Fruit fly (Drosophila melanogaster) whole organism, embryonic: Measurements from ENCODE around the gene CG34030.

Source experiments
- Awh ChIP-seq: fragments of 200-800 bp; sonication (Bioruptor generic); IDR thresholded peaks from 2 replicates; pipeline ENCODE4, ENCODE4 v1.3.6; 2022; ENCODE audit warnings: missing biosample characterization, missing genetic modification characterization
- CG10209 ChIP-seq: fragments of 200-800 bp; sonication (Bioruptor generic); optimal IDR thresholded peaks from 3 replicates; lab custom pipeline; 2017; ENCODE audit warnings: missing biosample characterization, mild to moderate bottlenecking, missing genetic modification characterization, missing genetic modification reagents
- CG11247 ChIP-seq: fragments of 200-800 bp; sonication (Bioruptor generic); IDR thresholded peaks from 2 replicates; pipeline ENCODE4 v1.3.6; 2022; ENCODE audit warnings: missing biosample characterization, missing genetic modification characterization
- CG13287 ChIP-seq: fragments of 200-800 bp; sonication (Bioruptor generic); IDR thresholded peaks from 2 replicates; pipeline ENCODE4 v1.3.6; 2022; ENCODE audit warnings: missing biosample characterization, missing genetic modification characterization; ENCODE audit not compliant: partially characterized antibody
- CG13296 ChIP-seq: fragments of 200-800 bp; sonication (Bioruptor generic); optimal IDR thresholded peaks from 3 replicates; lab custom pipeline; 2018; ENCODE audit warnings: missing biosample characterization, mild to moderate bottlenecking, missing genetic modification characterization
- CG15514 ChIP-seq: fragments of 200-800 bp; sonication (Bioruptor generic); optimal IDR thresholded peaks from 3 replicates; lab custom pipeline; 2017; ENCODE audit warnings: missing biosample characterization, missing genetic modification characterization, mild to moderate bottlenecking, moderate library complexity, missing genetic modification reagents
- CG1647 ChIP-seq: fragments of 200-800 bp; sonication (Bioruptor generic); optimal IDR thresholded peaks from 3 replicates; lab custom pipeline; 2016; ENCODE audit warnings: missing biosample characterization, missing genetic modification characterization
- CG17385 ChIP-seq: fragments of 200-800 bp; sonication (Bioruptor generic); optimal IDR thresholded peaks from 3 replicates; lab custom pipeline; 2018; ENCODE audit warnings: missing biosample characterization, mild to moderate bottlenecking, missing genetic modification characterization
- CG1832 ChIP-seq: fragments of 200-800 bp; sonication (Bioruptor generic); optimal IDR thresholded peaks from 2 replicates; lab custom pipeline; 2017; ENCODE audit warnings: missing biosample characterization, mild to moderate bottlenecking, missing genetic modification characterization, inconsistent platforms
- CG42726 ChIP-seq: fragments of 200-800 bp; sonication (Bioruptor generic); IDR thresholded peaks from 2 replicates; pipeline ENCODE4 v1.3.6; 2022; ENCODE audit warnings: missing biosample characterization, missing genetic modification characterization; ENCODE audit not compliant: partially characterized antibody
- CG5953 ChIP-seq: fragments of 200-800 bp; sonication (Bioruptor generic); IDR thresholded peaks from 2 replicates; pipeline ENCODE4 v1.3.6; 2022; ENCODE audit warnings: missing biosample characterization, missing genetic modification characterization
- CG6854 ChIP-seq: fragments of 200-800 bp; sonication (Bioruptor generic); optimal IDR thresholded peaks from 3 replicates; lab custom pipeline; 2017; ENCODE audit warnings: missing biosample characterization, mild to moderate bottlenecking, missing genetic modification characterization
- CG7839 ChIP-seq: fragments of 200-800 bp; sonication (Bioruptor generic); optimal IDR thresholded peaks from 3 replicates; lab custom pipeline; 2018; ENCODE audit warnings: missing biosample characterization, mild to moderate bottlenecking, missing genetic modification characterization, moderate library complexity
- CG9932 ChIP-seq: fragments of 200-800 bp; sonication (Bioruptor generic); IDR thresholded peaks from 2 replicates; pipeline ENCODE4 v1.3.6; 2022; ENCODE audit warnings: missing biosample characterization, missing genetic modification characterization
- CTCF ChIP-seq: fragments of 200-800 bp; sonication (Bioruptor generic); optimal IDR thresholded peaks from 2 replicates; lab custom pipeline; 2017; ENCODE audit warnings: missing biosample characterization, mild to moderate bottlenecking, missing genetic modification characterization, moderate library complexity
- D19A ChIP-seq: fragments of 200-800 bp; optimal IDR thresholded peaks from 3 replicates; lab custom pipeline; 2019; ENCODE audit warnings: missing biosample characterization, mild to moderate bottlenecking, missing genetic modification characterization, moderate library complexity
- Dek ChIP-seq: fragments of 200-800 bp; sonication (Bioruptor generic); optimal IDR thresholded peaks from 3 replicates; lab custom pipeline; 2019; ENCODE audit warnings: missing biosample characterization, mild to moderate bottlenecking, missing genetic modification characterization, moderate library complexity
- Doc2 ChIP-seq: fragments of 200-800 bp; sonication (Bioruptor generic); IDR thresholded peaks from 2 replicates; pipeline ENCODE4 v1.3.6; 2022; ENCODE audit warnings: missing biosample characterization, missing genetic modification characterization
- Dp ChIP-seq: fragments of 200-800 bp; sonication (Bioruptor generic); optimal IDR thresholded peaks from 2 replicates; lab custom pipeline; 2018; ENCODE audit warnings: missing biosample characterization, mild to moderate bottlenecking, missing genetic modification characterization, moderate library complexity
- Ets97D ChIP-seq: fragments of 200-800 bp; sonication (Bioruptor generic); optimal IDR thresholded peaks from 3 replicates; lab custom pipeline; 2016; ENCODE audit warnings: missing biosample characterization, missing genetic modification characterization
- Mad ChIP-seq: fragments of 200-800 bp; sonication (Bioruptor generic); optimal IDR thresholded peaks from 2 replicates; lab custom pipeline; 2016; ENCODE audit warnings: missing biosample characterization, missing genetic modification characterization
- Med ChIP-seq: fragments of 200-800 bp; sonication (Bioruptor generic); peaks from one replicate; lab custom pipeline; 2016; ENCODE audit warnings: missing biosample characterization, missing genetic modification characterization, mild to moderate bottlenecking, inconsistent platforms, moderate library complexity
- Myb ChIP-seq: fragments of 200-800 bp; sonication (Bioruptor generic); optimal IDR thresholded peaks from 2 replicates; lab custom pipeline; 2016; ENCODE audit warnings: missing biosample characterization, missing genetic modification characterization
- Oaz ChIP-seq: fragments of 200-800 bp; sonication (Bioruptor generic); IDR thresholded peaks from 2 replicates; pipeline ENCODE4 v1.3.6; 2022; ENCODE audit warnings: missing biosample characterization, missing genetic modification characterization
- Six4 ChIP-seq: fragments of 200-800 bp; sonication (Bioruptor generic); optimal IDR thresholded peaks from 2 replicates; lab custom pipeline; 2016; ENCODE audit warnings: missing biosample characterization, missing genetic modification characterization
- Sox100B ChIP-seq: fragments of 200-800 bp; sonication (Bioruptor generic); optimal IDR thresholded peaks from 3 replicates; lab custom pipeline; 2018; ENCODE audit warnings: missing biosample characterization, mild to moderate bottlenecking, missing genetic modification characterization
- Xrp1 ChIP-seq: fragments of 200-800 bp; sonication (Bioruptor generic); IDR thresholded peaks from 2 replicates; pipeline ENCODE4 v1.3.6; 2022; ENCODE audit warnings: missing biosample characterization, missing genetic modification characterization
- bbx ChIP-seq: fragments of 200-800 bp; sonication (Bioruptor generic); IDR thresholded peaks from 2 replicates; pipeline ENCODE4 v1.3.6; 2022; ENCODE audit warnings: missing biosample characterization, missing genetic modification characterization; ENCODE audit not compliant: partially characterized antibody
- chinmo ChIP-seq: fragments of 200-800 bp; sonication (Bioruptor generic); IDR thresholded peaks from 4 replicates; pipeline ENCODE4 v1.3.6; 2022; ENCODE audit warnings: missing biosample characterization, missing genetic modification characterization; ENCODE audit not compliant: partially characterized antibody
- ci ChIP-seq: fragments of 200-800 bp; sonication (Bioruptor generic); IDR thresholded peaks from 3 replicates; pipeline ENCODE4 v1.3.6; 2022; ENCODE audit warnings: missing biosample characterization, missing genetic modification characterization
- dysf ChIP-seq: fragments of 200-800 bp; sonication (Bioruptor generic); IDR thresholded peaks from 3 replicates; pipeline ENCODE4 v1.3.6; 2022; ENCODE audit warnings: missing biosample characterization, missing genetic modification characterization
- exex ChIP-seq: fragments of 200-800 bp; sonication (Bioruptor generic); optimal IDR thresholded peaks from 4 replicates; lab custom pipeline; 2018; ENCODE audit warnings: missing biosample characterization, mild to moderate bottlenecking, missing genetic modification characterization, moderate library complexity
- gfzf ChIP-seq: fragments of 200-800 bp; sonication (Bioruptor generic); optimal IDR thresholded peaks from 2 replicates; lab custom pipeline; 2016; ENCODE audit warnings: missing biosample characterization, mild to moderate bottlenecking, missing genetic modification characterization, moderate library complexity
- gro ChIP-seq: fragments of 200-800 bp; sonication (Bioruptor generic); optimal IDR thresholded peaks from 2 replicates; lab custom pipeline; 2016; ENCODE audit warnings: missing biosample characterization, missing genetic modification characterization
- gsb-n ChIP-seq: fragments of 200-800 bp; sonication (Bioruptor generic); optimal IDR thresholded peaks from 3 replicates; lab custom pipeline; 2018; ENCODE audit warnings: missing biosample characterization, mild to moderate bottlenecking, missing genetic modification characterization
- h ChIP-seq: fragments of >200 bp; optimal IDR thresholded peaks from 2 replicates; lab custom pipeline; 2017
- hbn ChIP-seq: fragments of 200-800 bp; sonication (Bioruptor generic); IDR thresholded peaks from 2 replicates; pipeline ENCODE4 v1.3.6; 2022; ENCODE audit warnings: missing biosample characterization, missing genetic modification characterization; ENCODE audit not compliant: partially characterized antibody
- her ChIP-seq: fragments of 200-800 bp; sonication (Bioruptor generic); optimal IDR thresholded peaks from 2 replicates; lab custom pipeline; 2016; ENCODE audit warnings: missing biosample characterization, missing genetic modification characterization
- knrl ChIP-seq: fragments of 200-800 bp; sonication (Bioruptor generic); IDR thresholded peaks from 3 replicates; pipeline ENCODE4 v1.3.6; 2022; ENCODE audit warnings: missing biosample characterization, missing genetic modification characterization; ENCODE audit not compliant: partially characterized antibody
- pan ChIP-seq, 4 experiments: fragments of >200 bp in 3 of 4; fragments of 200-800 bp in 1 of 4; sonication (Bioruptor generic) in 1 of 4; optimal IDR thresholded peaks in 3 of 4; IDR thresholded peaks in 1 of 4; 2 replicates each; pipeline versions ENCODE4 v1.3.6 to Lab custom; 2017 to 2022; ENCODE audit warnings: missing biosample characterization in 2 of 4, missing genetic modification characterization in 2 of 4, mixed read lengths in 1 of 4
- ranshi ChIP-seq: fragments of 200-800 bp; sonication (Bioruptor generic); IDR thresholded peaks from 2 replicates; pipeline ENCODE4 v1.3.6; 2022; ENCODE audit warnings: missing biosample characterization, missing genetic modification characterization
- sc ChIP-seq, 3 experiments: fragments of >200 bp in 2 of 3; fragments of 200-800 bp in 1 of 3; sonication (Bioruptor generic) in 1 of 3; optimal IDR thresholded peaks; 2 replicates in 2 of 3; 3 replicates in 1 of 3; lab custom pipeline; 2017; ENCODE audit warnings: mild to moderate bottlenecking in 1 of 3, missing biosample characterization in 1 of 3, missing genetic modification characterization in 1 of 3, missing genetic modification reagents in 1 of 3
- sisA ChIP-seq: fragments of 200-800 bp; sonication (Bioruptor generic); IDR thresholded peaks from 2 replicates; pipeline ENCODE4 v1.3.6; 2022; ENCODE audit warnings: missing biosample characterization, missing genetic modification characterization
- slbo ChIP-seq: fragments of 200-800 bp; sonication (Bioruptor generic); IDR thresholded peaks from 2 replicates; pipeline ENCODE4 v1.3.6; 2022; ENCODE audit warnings: missing biosample characterization, missing genetic modification characterization
- sug ChIP-seq: fragments of 200-800 bp; optimal IDR thresholded peaks from 2 replicates; lab custom pipeline; 2019; ENCODE audit warnings: missing biosample characterization, mild to moderate bottlenecking, missing genetic modification characterization, moderate library complexity
- tap ChIP-seq: fragments of 200-800 bp; optimal IDR thresholded peaks from 3 replicates; lab custom pipeline; 2019; ENCODE audit warnings: missing biosample characterization, mild to moderate bottlenecking, missing genetic modification characterization, moderate library complexity
- tna ChIP-seq: fragments of 200-800 bp; sonication (Bioruptor generic); IDR thresholded peaks from 2 replicates; pipeline ENCODE4 v1.3.6; 2022; ENCODE audit warnings: missing biosample characterization, missing genetic modification characterization; ENCODE audit not compliant: partially characterized antibody
- vvl ChIP-seq: fragments of 200-800 bp; sonication (Bioruptor generic); IDR thresholded peaks from 2 replicates; pipeline ENCODE4 v1.3.6; 2022; ENCODE audit warnings: missing biosample characterization, missing genetic modification characterization
- zfh1 ChIP-seq: fragments of 200-800 bp; sonication (Bioruptor generic); IDR thresholded peaks from 3 replicates; pipeline ENCODE4 v1.3.6; 2022; ENCODE audit warnings: missing biosample characterization, missing genetic modification characterization

The CG34030 gene

DNA sequence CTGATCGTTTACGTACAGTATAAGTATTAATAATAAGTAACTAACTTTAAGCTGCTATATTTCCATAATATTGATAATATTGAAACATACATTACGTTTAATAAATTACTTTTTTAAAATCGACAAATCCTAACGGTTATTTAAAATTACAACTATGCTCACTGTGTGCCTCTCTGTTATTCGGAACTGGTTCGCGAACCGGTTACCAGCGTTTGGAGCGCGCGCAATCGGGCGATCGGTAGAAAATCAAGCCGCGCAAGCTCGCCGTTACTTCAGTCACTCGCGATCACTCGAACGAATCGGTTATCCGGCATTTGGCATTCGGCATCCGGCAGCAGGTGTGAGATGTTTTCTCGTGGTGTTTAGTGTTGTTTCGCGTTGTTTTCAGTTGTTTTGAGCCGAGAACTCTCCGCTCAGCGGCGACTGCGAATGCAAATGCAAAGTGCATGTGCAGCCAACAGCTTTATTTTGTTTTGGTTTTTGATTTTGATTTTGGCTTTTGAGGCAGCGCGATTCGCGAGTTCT is 19.6 kb upstream of the CG34030 start, which contains the start of gene form3:
Gene form3 (plus strand): TSS at position 271 of the 525 bp plus-strand sequence.
- TF ChIP-seq CG15514 (GFP tag; lab: Kevin White, UChicago) (peak; percentile 98), chinmo (GFP tag; lab: Robert Waterston, UW) (peak; percentile 39; the same call in 1 of the 4 replicates), tap (no peak), pan (optimal IDR thresholded peaks at IDR 0.05; lab: Kevin White, UChicago) (no peak), pan (GFP tag; optimal IDR thresholded peaks at IDR 0.05 in 1 of 2, IDR thresholded peaks at IDR 0.05 in 1 of 2) (no peak), Six4 (GFP tag; lab: Kevin White, UChicago) (no peak), hbn (no peak), bbx (0 out of 2 replicates have a peak, but pooled peaks have one; percentile 52), Xrp1 (no peak), Dp (no peak), CG5953 (peak; percentile 18; the same call in 1 of the 2 replicates), knrl (GFP tag; lab: Robert Waterston, UW) (no peak), CG17385 (GFP tag; lab: Kevin White, UChicago) (no peak), Oaz (GFP tag; lab: Robert Waterston, UW) (no peak), ranshi (GFP tag; lab: Robert Waterston, UW) (peak; percentile 21; the same call in 1 of the 2 replicates), CTCF (no peak), gsb-n (tag; lab: Kevin White, UChicago) (no peak), CG6854 (no peak), Sox100B (GFP tag; lab: Kevin White, UChicago) (no peak), sc (optimal IDR thresholded peaks at IDR 0.05; lab: Kevin White, UChicago) (no peak), sc (GFP tag; optimal IDR thresholded peaks at IDR 0.05; lab: Kevin White, UChicago) (no peak), sug (tag; lab: Kevin White, UChicago) (peak; percentile 2), CG10209 (no peak), tna (GFP tag; lab: Robert Waterston, UW) (peak; percentile 45; the same call in 1 of the 2 replicates), Med (peak; percentile 70), CG13287 (GFP tag; lab: Robert Waterston, UW) (no peak; the same call in 1 of the 2 replicates), gfzf (GFP tag; lab: Kevin White, UChicago) (no peak), gro (no peak), vvl (peak; percentile 47), ci (GFP tag; lab: Robert Waterston, UW) (peak; percentile 45; the same call in 1 of the 3 replicates), CG42726 (GFP tag; lab: Robert Waterston, UW) (peak; percentile 63; the same call in 1 of the 2 replicates), Myb (GFP tag; lab: Kevin White, UChicago) (peak; percentile 45), CG13296 (GFP tag; lab: Kevin White, UChicago) (no peak), Awh (no peak), dysf (GFP tag; lab: Robert Waterston, UW) (0 out of 3 replicates have a peak, but pooled peaks have one; percentile 33), Ets97D (GFP tag; lab: Kevin White, UChicago) (no peak), CG1832 (no peak), CG9932 (GFP tag; lab: Robert Waterston, UW) (peak; percentile 20; the same call in 1 of the 2 replicates), CG11247 (GFP tag; lab: Robert Waterston, UW) (no peak), exex (tag; lab: Kevin White, UChicago) (no peak), CG7839 (tag; lab: Kevin White, UChicago) (no peak), h (lab: Kevin White, UChicago) (no peak), Doc2 (GFP tag; lab: Robert Waterston, UW) (no peak), Mad (GFP tag; lab: Kevin White, UChicago) (no peak), sisA (no peak), slbo (GFP tag; lab: Robert Waterston, UW) (peak; percentile 25; the same call in 1 of the 2 replicates), zfh1 (GFP tag; lab: Robert Waterston, UW) (0 out of 3 replicates have a peak, but pooled peaks have one; percentile 8), D19A (no peak), CG1647 (GFP tag; lab: Kevin White, UChicago) (no peak), her (GFP tag; lab: Kevin White, UChicago) (no peak), Dek (tag; lab: Kevin White, UChicago) (no peak)
